Worm (Caenorhabditis elegans): ENCODE results near the gene K03B4.1.

DNA sequence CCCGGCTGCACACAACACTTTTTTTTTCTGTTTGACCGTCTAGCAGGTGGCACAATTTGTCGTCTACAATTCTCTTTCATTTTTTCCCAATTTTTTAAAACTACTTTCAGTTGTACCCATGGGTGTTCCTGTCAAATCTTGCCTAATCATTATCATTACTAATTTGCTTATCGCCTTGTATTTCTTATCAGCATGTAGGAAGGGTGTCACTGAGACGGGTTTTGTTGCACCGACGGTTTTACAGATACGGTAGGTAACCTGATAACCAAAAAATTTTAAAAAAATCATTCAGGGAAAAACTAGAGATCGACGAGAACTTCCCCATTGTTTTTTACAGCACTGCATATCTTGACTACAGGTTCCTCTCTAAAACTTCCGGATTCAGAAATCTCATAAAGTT lies 48.6 kb downstream of the K03B4.1 start, which contains the start of gene F39G3.2:
- TF ChIP-seq elt-1 (tag; optimal IDR thresholded peaks at IDR 0.05) (no peak), nhr-12 (tag; optimal IDR thresholded peaks at IDR 0.05) (no peak), unc-39 (tag; optimal IDR thresholded peaks at IDR 0.05) (no peak), nhr-6 (tag; optimal IDR thresholded peaks at IDR 0.05) (no peak), nhr-77 (tag; optimal IDR thresholded peaks at IDR 0.05) (no peak), unc-62 (GFP tag; optimal IDR thresholded peaks at IDR 0.05) (no peak), unc-55 (GFP tag; optimal IDR thresholded peaks at IDR 0.05) (no peak), dmd-4 (tag; optimal IDR thresholded peaks at IDR 0.05) (no peak), Y55F3AM.14 (GFP tag; optimal IDR thresholded peaks at IDR 0.05) (no peak), zag-1 (tag; optimal IDR thresholded peaks at IDR 0.05) (no peak)
